Worm (Caenorhabditis elegans): ENCODE results near the gene C25A8.2.
A peak's percentile ranks its signal among the peaks of the same experiment; 100 is the strongest.

C25A8.2 gene

ce11 chrIV:7039476-7040261 is 30.0 kb downstream of the C25A8.2 start, which contains the start of the genes cogc-2 and klp-18 (continued):
- peak; percentile 44 for TF ChIP-seq jun-1 (tag; optimal IDR thresholded peaks at IDR 0.05)
- TF ChIP-seq rnt-1 (tag; optimal IDR thresholded peaks at IDR 0.05) = peak; percentile 93
- TF ChIP-seq nhr-12 (tag; optimal IDR thresholded peaks at IDR 0.05) = no peak
- TF ChIP-seq hpl-2 (GFP tag; optimal IDR thresholded peaks at IDR 0.05) = peak; percentile 63
- TF ChIP-seq dpl-1 (GFP tag; optimal IDR thresholded peaks at IDR 0.05) = peak; percentile 91 to 96 (median 95)
- TF ChIP-seq lir-3 (tag; optimal IDR thresholded peaks at IDR 0.05; ENCODE audit: poor library complexity) = peak; percentile 74
- peak; percentile 64 for TF ChIP-seq zip-4 (GFP tag; optimal IDR thresholded peaks at IDR 0.05)
- peak; percentile 75 for TF ChIP-seq lin-15B (tag; optimal IDR thresholded peaks at IDR 0.05)
- peak; percentile 73 for TF ChIP-seq isw-1 (GFP tag; IDR thresholded peaks at IDR 0.05)
- peak; percentile 85 for TF ChIP-seq dsc-1 (tag; optimal IDR thresholded peaks at IDR 0.05)
- peak; percentile 90 for TF ChIP-seq nhr-19 (GFP tag; conservative IDR thresholded peaks at IDR 0.05)
- TF ChIP-seq irx-1 (tag; optimal IDR thresholded peaks at IDR 0.05) = peak; percentile 71
- peak; percentile 88 for TF ChIP-seq nhr-47 (tag; optimal IDR thresholded peaks at IDR 0.05)
- no peak for TF ChIP-seq unc-98 (GFP tag; IDR thresholded peaks at IDR 0.05)
- TF ChIP-seq skn-1 (tag; optimal IDR thresholded peaks at IDR 0.05) = peak; percentile 95
- TF ChIP-seq nhr-20 (tag; optimal IDR thresholded peaks at IDR 0.05) = peak; percentile 85
- TF ChIP-seq elt-2 (tag; optimal IDR thresholded peaks at IDR 0.05) = peak; percentile 50
- no peak for TF ChIP-seq unc-30 (tag; optimal IDR thresholded peaks at IDR 0.05)
- peak; percentile 80 for TF ChIP-seq snpc-4 (tag; optimal IDR thresholded peaks at IDR 0.05)
- peak; percentile 70 for TF ChIP-seq lin-13 (GFP tag; optimal IDR thresholded peaks at IDR 0.05)
- TF ChIP-seq hlh-17 (GFP tag; optimal IDR thresholded peaks at IDR 0.05; ENCODE audit: borderline replicate concordance) = no peak
- TF ChIP-seq xbp-1 (tag; optimal IDR thresholded peaks at IDR 0.05) = peak; percentile 83
- no peak for TF ChIP-seq pqm-1 (tag; optimal IDR thresholded peaks at IDR 0.05)
- peak; percentile 44 for TF ChIP-seq fos-1 (tag; optimal IDR thresholded peaks at IDR 0.05)
- peak; percentile 85 for TF ChIP-seq nhr-85 (tag)
- TF ChIP-seq nhr-237 (tag; optimal IDR thresholded peaks at IDR 0.05) = no peak
- TF ChIP-seq lin-14 (GFP tag; optimal IDR thresholded peaks at IDR 0.05) = peak; percentile 83
- TF ChIP-seq vab-15 (tag; optimal IDR thresholded peaks at IDR 0.05) = no peak
- TF ChIP-seq sup-37 (GFP tag; optimal IDR thresholded peaks at IDR 0.05) = no peak
- TF ChIP-seq unc-62 (GFP tag; optimal IDR thresholded peaks at IDR 0.05) = no peak
- no peak for TF ChIP-seq Y116A8C.19 (tag; optimal IDR thresholded peaks at IDR 0.05; ENCODE audit: borderline replicate concordance)
- peak; percentile 63 for TF ChIP-seq sox-4 (tag; optimal IDR thresholded peaks at IDR 0.05)
- peak; percentile 50 for TF ChIP-seq F16B12.6 (tag; optimal IDR thresholded peaks at IDR 0.05)
- no peak for TF ChIP-seq aha-1 (tag; optimal IDR thresholded peaks at IDR 0.05)
- TF ChIP-seq nhr-84 (tag; optimal IDR thresholded peaks at IDR 0.05) = no peak
- peak in 1 of 2 experiments; percentile 88 for TF ChIP-seq mdl-1 (tag; optimal IDR thresholded peaks at IDR 0.05)

ce11 chrIV:7043430-7043829 is 33.8 kb downstream of the C25A8.2 start:
- no peak for TF ChIP-seq dpl-1 (GFP tag; optimal IDR thresholded peaks at IDR 0.05)
- no peak for TF ChIP-seq lsy-2 (tag; optimal IDR thresholded peaks at IDR 0.05)
- TF ChIP-seq xbp-1 (tag; optimal IDR thresholded peaks at IDR 0.05) = no peak
- no peak for TF ChIP-seq lin-13 (GFP tag; optimal IDR thresholded peaks at IDR 0.05)
- no peak for TF ChIP-seq mab-9 (GFP tag; IDR thresholded peaks at IDR 0.05)
- no peak for TF ChIP-seq sup-37 (GFP tag; optimal IDR thresholded peaks at IDR 0.05)
- no peak for TF ChIP-seq nhr-85 (tag)
- TF ChIP-seq fos-1 (tag; optimal IDR thresholded peaks at IDR 0.05) = no peak
